Worm (Caenorhabditis elegans) whole organism, young adult: ENCODE results near the gene T13C5.7.

ENCODE experiments used
- B0019.2 ChIP-seq: fragments of 200-800 bp; sonication (Bioruptor generic); conservative IDR thresholded peaks from 2 replicates; pipeline ENCODE4 v1.3.6; 2022; ENCODE audit warnings: missing genetic modification reagents, missing genetic modification characterization, missing compliant biosample characterization
- B0336.3 ChIP-seq: fragments of 200-800 bp; sonication (Bioruptor generic); IDR thresholded peaks from 2 replicates; pipeline ENCODE4 v1.3.6; 2022; ENCODE audit warnings: missing genetic modification characterization, missing compliant biosample characterization
- C06A6.2 ChIP-seq: fragments of 200-800 bp; sonication (Bioruptor generic); conservative IDR thresholded peaks from 2 replicates; pipeline ENCODE4 v1.3.6; 2022; ENCODE audit warnings: missing genetic modification characterization, missing compliant biosample characterization
- F23B12.7 ChIP-seq: sonication (generic microtip); optimal IDR thresholded peaks from 2 replicates; lab custom pipeline; 2017; ENCODE audit warnings: missing genetic modification characterization, mild to moderate bottlenecking, missing compliant biosample characterization, antibody characterized with exemption, moderate library complexity; ENCODE audit not compliant: insufficient read depth
- F55B11.4 ChIP-seq: sonication (generic microtip); optimal IDR thresholded peaks from 2 replicates; lab custom pipeline; 2016; ENCODE audit warnings: missing compliant biosample characterization, missing genetic modification characterization, borderline replicate concordance; ENCODE audit not compliant: insufficient read depth
- K11D2.4 ChIP-seq: fragments of 200-800 bp; sonication (Bioruptor generic); IDR thresholded peaks from 2 replicates; pipeline ENCODE4 v1.3.6; 2022; ENCODE audit warnings: missing genetic modification reagents, missing genetic modification characterization, missing compliant biosample characterization
- Y53F4B.3 ChIP-seq: fragments of 200-800 bp; sonication (Bioruptor generic); IDR thresholded peaks from 2 replicates; pipeline ENCODE4 v1.3.6; 2022; ENCODE audit warnings: missing genetic modification reagents, missing genetic modification characterization, missing compliant biosample characterization
- athp-1 ChIP-seq: sonication (generic microtip); optimal IDR thresholded peaks from 2 replicates; lab custom pipeline; 2017; ENCODE audit warnings: mild to moderate bottlenecking, missing genetic modification characterization, missing compliant biosample characterization
- attf-6 ChIP-seq: fragments of 200-800 bp; sonication (Bioruptor generic); IDR thresholded peaks from 2 replicates; pipeline ENCODE4 v1.3.6; 2022; ENCODE audit warnings: missing genetic modification reagents, missing genetic modification characterization, missing compliant biosample characterization
- cebp-1 ChIP-seq, 2 experiments: fragments of 200-800 bp in 1 of 2; sonication (Bioruptor generic) in 1 of 2; sonication (generic microtip) in 1 of 2; IDR thresholded peaks in 1 of 2; optimal IDR thresholded peaks in 1 of 2; 2 replicates each; pipeline versions ENCODE4 v1.3.6 to Lab custom; 2017 to 2022; ENCODE audit warnings: missing compliant biosample characterization in 2 of 2, missing genetic modification characterization in 2 of 2, mild to moderate bottlenecking in 1 of 2, missing genetic modification reagents in 1 of 2, moderate library complexity in 1 of 2
- ceh-100 ChIP-seq: fragments of 200-800 bp; sonication (Bioruptor generic); IDR thresholded peaks from 2 replicates; pipeline ENCODE4 v1.3.6; 2022; ENCODE audit warnings: missing genetic modification reagents, missing genetic modification characterization, missing compliant biosample characterization
- ceh-27 ChIP-seq: fragments of 200-800 bp; sonication (Bioruptor generic); optimal IDR thresholded peaks from 2 replicates; lab custom pipeline; 2018; ENCODE audit warnings: mild to moderate bottlenecking, missing genetic modification characterization, moderate library complexity, missing compliant biosample characterization
- ceh-91 ChIP-seq: fragments of 200-800 bp; sonication (Bioruptor generic); IDR thresholded peaks from 2 replicates; pipeline ENCODE4 v1.3.6; 2022; ENCODE audit warnings: missing genetic modification reagents, missing genetic modification characterization, missing compliant biosample characterization
- dox-1 ChIP-seq: fragments of 200-800 bp; sonication (Bioruptor generic); IDR thresholded peaks from 2 replicates; pipeline ENCODE4 v1.3.6; 2022; ENCODE audit warnings: missing genetic modification reagents, missing genetic modification characterization, missing compliant biosample characterization
- dpff-1 ChIP-seq: sonication (generic microtip); optimal IDR thresholded peaks from 2 replicates; lab custom pipeline; 2017; ENCODE audit warnings: mild to moderate bottlenecking, missing genetic modification characterization, missing compliant biosample characterization
- dpl-1 ChIP-seq: fragments of 150-350 bp; optimal IDR thresholded peaks from 2 replicates; lab custom pipeline; 2014; ENCODE audit warnings: missing biosample characterization, missing genetic modification reagents, missing genetic modification characterization
- efl-1 ChIP-seq: fragments of 150-350 bp; optimal IDR thresholded peaks from 2 replicates; lab custom pipeline; 2014; ENCODE audit warnings: missing biosample characterization, missing genetic modification reagents, missing genetic modification characterization
- egl-44 ChIP-seq: fragments of 200-800 bp; sonication (Bioruptor generic); IDR thresholded peaks from 2 replicates; pipeline ENCODE4 v1.3.6; 2022; ENCODE audit warnings: missing genetic modification reagents, missing genetic modification characterization, missing compliant biosample characterization
- egrh-3 ChIP-seq: fragments of 200-800 bp; sonication (Bioruptor generic); IDR thresholded peaks from 2 replicates; pipeline ENCODE4 v1.3.6; 2022; ENCODE audit warnings: missing genetic modification reagents, missing genetic modification characterization, missing compliant biosample characterization
- ekl-4 ChIP-seq: fragments of 200-800 bp; sonication (Bioruptor generic); IDR thresholded peaks from 2 replicates; pipeline ENCODE4 v1.3.6; 2022; ENCODE audit warnings: missing genetic modification reagents, missing genetic modification characterization, missing compliant biosample characterization
- fkh-3 ChIP-seq: sonication (generic microtip); optimal IDR thresholded peaks from 2 replicates; lab custom pipeline; 2016; ENCODE audit warnings: mild to moderate bottlenecking, missing genetic modification characterization, missing compliant biosample characterization
- hrde-1 ChIP-seq: sonication (generic microtip); optimal IDR thresholded peaks from 2 replicates; lab custom pipeline; 2016; ENCODE audit warnings: missing genetic modification characterization, mild to moderate bottlenecking, missing compliant biosample characterization, moderate library complexity, missing genotype, missing genetic modification reagents, borderline replicate concordance
- lag-1 ChIP-seq: fragments of 200-800 bp; sonication (Bioruptor generic); IDR thresholded peaks from 2 replicates; pipeline ENCODE4 v1.3.6; 2022; ENCODE audit warnings: missing genetic modification reagents, missing genetic modification characterization, missing compliant biosample characterization
- let-607 ChIP-seq, 2 experiments: fragments of 200-800 bp in 1 of 2; sonication (Bioruptor generic) in 1 of 2; sonication (generic microtip) in 1 of 2; optimal IDR thresholded peaks; 2 replicates each; lab custom pipeline; 2016 to 2018; ENCODE audit warnings: mild to moderate bottlenecking in 2 of 2, missing compliant biosample characterization in 2 of 2, missing genetic modification characterization in 2 of 2, moderate library complexity in 2 of 2, missing genotype in 1 of 2
- lsl-1 ChIP-seq: fragments of 200-800 bp; sonication (Bioruptor generic); optimal IDR thresholded peaks from 2 replicates; lab custom pipeline; 2018; ENCODE audit warnings: mild to moderate bottlenecking, missing genetic modification characterization, moderate library complexity, missing compliant biosample characterization
- madf-10 ChIP-seq: sonication (generic microtip); optimal IDR thresholded peaks from 2 replicates; lab custom pipeline; 2016; ENCODE audit warnings: mild to moderate bottlenecking, missing genetic modification characterization, missing compliant biosample characterization
- madf-8 ChIP-seq: fragments of 200-800 bp; sonication (Bioruptor generic); conservative IDR thresholded peaks from 2 replicates; pipeline ENCODE4 v1.3.6; 2022; ENCODE audit warnings: missing genetic modification reagents, missing genetic modification characterization, missing compliant biosample characterization
- mcd-1 ChIP-seq: fragments of 200-800 bp; sonication (Bioruptor generic); IDR thresholded peaks from 2 replicates; pipeline ENCODE4 v1.3.6; 2022; ENCODE audit warnings: missing genetic modification reagents, missing genetic modification characterization, missing compliant biosample characterization
- mel-28 ChIP-seq: sonication (generic microtip); optimal IDR thresholded peaks from 2 replicates; lab custom pipeline; 2016; ENCODE audit warnings: borderline replicate concordance, mild to moderate bottlenecking, missing genetic modification characterization, missing compliant biosample characterization
- mxl-1 ChIP-seq: sonication (generic microtip); optimal IDR thresholded peaks from 2 replicates; lab custom pipeline; 2016; ENCODE audit warnings: missing genetic modification characterization, missing compliant biosample characterization
- nhr-120 ChIP-seq: fragments of 200-800 bp; sonication (Bioruptor generic); IDR thresholded peaks from 2 replicates; pipeline ENCODE4 v1.3.6; 2022; ENCODE audit warnings: missing genetic modification characterization, missing compliant biosample characterization
- pha-4 ChIP-seq: fragments of 150-350 bp; sonication (generic microtip); optimal IDR thresholded peaks from 2 replicates; lab custom pipeline; 2014; ENCODE audit warnings: missing biosample characterization, missing genetic modification reagents, missing genetic modification characterization
- repo-1 ChIP-seq: sonication (generic microtip); optimal IDR thresholded peaks from 2 replicates; lab custom pipeline; 2017; ENCODE audit warnings: mild to moderate bottlenecking, missing genetic modification characterization, missing compliant biosample characterization
- rpc-1 ChIP-seq, 2 experiments: fragments of 150-350 bp in 1 of 2; sonication (generic microtip) in 1 of 2; optimal IDR thresholded peaks; 2 replicates each; lab custom pipeline; 2014 to 2018; ENCODE audit warnings: missing biosample characterization in 1 of 2, missing genetic modification characterization in 1 of 2, missing genetic modification reagents in 1 of 2, missing genotype in 1 of 2
- snpc-1.3 ChIP-seq: sonication (generic microtip); optimal IDR thresholded peaks from 2 replicates; lab custom pipeline; 2017; ENCODE audit warnings: missing genetic modification characterization, mild to moderate bottlenecking, missing compliant biosample characterization, antibody characterized with exemption, moderate library complexity, missing genotype, missing genetic modification reagents; ENCODE audit not compliant: insufficient read depth
- somi-1 ChIP-seq: fragments of 200-800 bp; sonication (Bioruptor generic); optimal IDR thresholded peaks from 2 replicates; lab custom pipeline; 2018; ENCODE audit warnings: mild to moderate bottlenecking, missing genetic modification characterization, missing compliant biosample characterization
- ztf-18 ChIP-seq: sonication (generic microtip); optimal IDR thresholded peaks from 2 replicates; lab custom pipeline; 2016; ENCODE audit warnings: missing genotype, mild to moderate bottlenecking, missing genetic modification characterization, missing compliant biosample characterization
- ztf-22 ChIP-seq: fragments of 200-800 bp; sonication (Bioruptor generic); optimal IDR thresholded peaks from 2 replicates; lab custom pipeline; 2018; ENCODE audit warnings: mild to moderate bottlenecking, missing genetic modification characterization, moderate library complexity, missing compliant biosample characterization

Gene T13C5.7

ce11 chrX:6208463-6208862, 28.1 kb downstream of the T13C5.7 start, which contains the start of gene C14F11.7:
Gene C14F11.7 (minus strand): TSS chrX:6208563.
- TF ChIP-seq ceh-91 (GFP tag; lab: Robert Waterston, UW) (no peak), ztf-18 (no peak), ceh-100 (GFP tag; lab: Robert Waterston, UW) (no peak), mxl-1 (no peak), ceh-27 (GFP tag; lab: Kevin White, UChicago) (no peak), B0336.3 (GFP tag; lab: Robert Waterston, UW) (no peak), egl-44 (GFP tag; lab: Robert Waterston, UW) (no peak), snpc-1.3 (tag; lab: Kevin White, UChicago) (no peak), dox-1 (no peak), Y53F4B.3 (GFP tag; lab: Robert Waterston, UW) (no peak), cebp-1 (GFP tag; IDR thresholded peaks at IDR 0.05; lab: Robert Waterston, UW) (no peak), cebp-1 (tag; optimal IDR thresholded peaks at IDR 0.05; lab: Kevin White, UChicago) (no peak), lsl-1 (no peak), let-607 (tag; optimal IDR thresholded peaks at IDR 0.05; lab: Kevin White, UChicago) (no peak), madf-10 (tag; lab: Kevin White, UChicago) (no peak), F23B12.7 (tag; lab: Kevin White, UChicago) (no peak)
- TF ChIP-seq, all 124 proteins: peak for 0

- TF ChIP-seq dpff-1, result no peak
- TF ChIP-seq pha-4 (tag; lab: Kevin White, UChicago), result no peak
- TF ChIP-seq cebp-1 (GFP tag; IDR thresholded peaks at IDR 0.05; lab: Robert Waterston, UW), result no peak
- no peak for TF ChIP-seq cebp-1 (tag; optimal IDR thresholded peaks at IDR 0.05; lab: Kevin White, UChicago)
- no peak for TF ChIP-seq egrh-3
- no peak for TF ChIP-seq lag-1 (GFP tag; lab: Robert Waterston, UW)
- no peak for TF ChIP-seq ekl-4 (GFP tag; lab: Robert Waterston, UW)
- TF ChIP-seq athp-1, result no peak
- no peak for TF ChIP-seq F55B11.4 (tag; lab: Kevin White, UChicago)
- no peak for TF ChIP-seq B0019.2 (GFP tag; lab: Robert Waterston, UW)
- TF ChIP-seq somi-1 (GFP tag; lab: Kevin White, UChicago), result no peak
- no peak for TF ChIP-seq attf-6 (GFP tag; lab: Robert Waterston, UW)
- TF ChIP-seq hrde-1 (tag; lab: Kevin White, UChicago), result no peak
Observed at ce11 chrX:6211322-6211820, 31.0 kb downstream of the T13C5.7 start.

- TF ChIP-seq egrh-3 (no peak), efl-1 (no peak), K11D2.4 (GFP tag; lab: Robert Waterston, UW) (no peak), rpc-1 (optimal IDR thresholded peaks at IDR 0.05; lab: Kevin White, UChicago) (no peak), rpc-1 (tag; optimal IDR thresholded peaks at IDR 0.05; lab: Kevin White, UChicago) (no peak), ztf-22 (GFP tag; lab: Kevin White, UChicago) (no peak), madf-8 (GFP tag; lab: Robert Waterston, UW) (no peak), egl-44 (GFP tag; lab: Robert Waterston, UW) (no peak), nhr-120 (GFP tag; lab: Robert Waterston, UW) (no peak), cebp-1 (GFP tag; IDR thresholded peaks at IDR 0.05; lab: Robert Waterston, UW) (no peak), cebp-1 (tag; optimal IDR thresholded peaks at IDR 0.05; lab: Kevin White, UChicago) (no peak), snpc-1.3 (tag; lab: Kevin White, UChicago) (no peak), mel-28 (tag; lab: Kevin White, UChicago) (no peak), dpl-1 (GFP tag; lab: Kevin White, UChicago) (no peak), B0336.3 (GFP tag; lab: Robert Waterston, UW) (no peak), fkh-3 (tag; lab: Kevin White, UChicago) (no peak), repo-1 (tag; lab: Kevin White, UChicago) (no peak), C06A6.2 (GFP tag; lab: Robert Waterston, UW) (no peak), mcd-1 (no peak)
Observed at ce11 chrX:6216551-6216950, 36.2 kb downstream of the T13C5.7 start, which contains the start of gene lrch-1. Gene lrch-1 (minus strand): TSS chrX:6216651.
